Fruit fly (Drosophila melanogaster) whole organism, embryonic: ENCODE measurements around the gene CG13071.

Experiments
- Abd-B ChIP-seq: fragments of 200-800 bp; sonication (Bioruptor generic); optimal IDR thresholded peaks from 2 replicates; lab custom pipeline; 2018; ENCODE audit warnings: missing biosample characterization, mild to moderate bottlenecking, missing genetic modification characterization, moderate library complexity
- Bgb ChIP-seq: fragments of 200-800 bp; sonication (Bioruptor generic); IDR thresholded peaks from 2 replicates; pipeline ENCODE4 v1.3.6; 2022; ENCODE audit warnings: missing biosample characterization, missing genetic modification characterization; ENCODE audit not compliant: partially characterized antibody
- CG10274 ChIP-seq: fragments of 200-800 bp; sonication (Bioruptor generic); optimal IDR thresholded peaks from 3 replicates; lab custom pipeline; 2017; ENCODE audit warnings: missing biosample characterization, mild to moderate bottlenecking, missing genetic modification characterization
- CG10565 ChIP-seq: fragments of 200-800 bp; sonication (Bioruptor generic); optimal IDR thresholded peaks from 3 replicates; lab custom pipeline; 2016; ENCODE audit warnings: missing biosample characterization, mild to moderate bottlenecking, missing genetic modification characterization
- CG10654 ChIP-seq: fragments of 200-800 bp; sonication (Bioruptor generic); optimal IDR thresholded peaks from 2 replicates; lab custom pipeline; 2016; ENCODE audit warnings: missing biosample characterization, missing genetic modification characterization
- CG11560 ChIP-seq: fragments of 200-800 bp; sonication (Bioruptor generic); IDR thresholded peaks from 3 replicates; pipeline ENCODE4 v1.3.6; 2022; ENCODE audit warnings: missing biosample characterization, missing genetic modification characterization
- CG12071 ChIP-seq: fragments of 200-800 bp; sonication (Bioruptor generic); optimal IDR thresholded peaks from 3 replicates; lab custom pipeline; 2018; ENCODE audit warnings: missing biosample characterization, mild to moderate bottlenecking, missing genetic modification characterization
- CG12391 ChIP-seq: fragments of 200-800 bp; sonication (Bioruptor generic); optimal IDR thresholded peaks from 3 replicates; lab custom pipeline; 2018; ENCODE audit warnings: missing biosample characterization, mild to moderate bottlenecking, missing genetic modification characterization, moderate library complexity
- CG14860 ChIP-seq: fragments of 200-800 bp; sonication (Bioruptor generic); IDR thresholded peaks from 3 replicates; pipeline ENCODE4 v1.3.6; 2022; ENCODE audit warnings: missing biosample characterization, missing genetic modification characterization; ENCODE audit not compliant: partially characterized antibody
- CG16779 ChIP-seq: fragments of 200-800 bp; sonication (Bioruptor generic); IDR thresholded peaks from 2 replicates; pipeline ENCODE4 v1.3.6; 2022; ENCODE audit warnings: missing biosample characterization, missing genetic modification characterization
- CG34422 ChIP-seq: fragments of 200-800 bp; sonication (Bioruptor generic); IDR thresholded peaks from 3 replicates; pipeline ENCODE4 v1.3.6; 2022; ENCODE audit warnings: missing biosample characterization, missing genetic modification characterization
- CG3838 ChIP-seq: fragments of 200-800 bp; sonication (Bioruptor generic); optimal IDR thresholded peaks from 3 replicates; lab custom pipeline; 2016; ENCODE audit warnings: missing biosample characterization, missing genetic modification characterization
- CG4360 ChIP-seq: fragments of 200-800 bp; sonication (Bioruptor generic); IDR thresholded peaks from 2 replicates; pipeline ENCODE4 v1.3.6; 2022; ENCODE audit warnings: missing biosample characterization, missing genetic modification characterization
- CG4617 ChIP-seq: fragments of 200-800 bp; sonication (Bioruptor generic); optimal IDR thresholded peaks from 3 replicates; lab custom pipeline; 2016; ENCODE audit warnings: missing biosample characterization, missing genetic modification characterization, borderline replicate concordance
- CG6654 ChIP-seq: fragments of 200-800 bp; sonication (Bioruptor generic); optimal IDR thresholded peaks from 2 replicates; lab custom pipeline; 2017; ENCODE audit warnings: missing biosample characterization, mild to moderate bottlenecking, missing genetic modification characterization
- CG6813 ChIP-seq: fragments of 200-800 bp; sonication (Bioruptor generic); optimal IDR thresholded peaks from 2 replicates; lab custom pipeline; 2017; ENCODE audit warnings: missing biosample characterization, missing genetic modification characterization, mild to moderate bottlenecking, moderate library complexity, missing genetic modification reagents
- CG7987 ChIP-seq: fragments of 200-800 bp; sonication (Bioruptor generic); optimal IDR thresholded peaks from 2 replicates; lab custom pipeline; 2018; ENCODE audit warnings: missing biosample characterization, mild to moderate bottlenecking, missing genetic modification characterization, moderate library complexity
- CG8359 ChIP-seq: fragments of 200-800 bp; sonication (Bioruptor generic); optimal IDR thresholded peaks from 2 replicates; lab custom pipeline; 2017; ENCODE audit warnings: missing biosample characterization, mild to moderate bottlenecking, missing genetic modification characterization, borderline replicate concordance
- CG8924 ChIP-seq: fragments of 200-800 bp; optimal IDR thresholded peaks from 3 replicates; lab custom pipeline; 2019; ENCODE audit warnings: missing biosample characterization, mild to moderate bottlenecking, missing genetic modification characterization, moderate library complexity
- CG9215 ChIP-seq: fragments of 200-800 bp; sonication (Bioruptor generic); IDR thresholded peaks from 2 replicates; pipeline ENCODE4 v1.3.6; 2022; ENCODE audit warnings: missing biosample characterization, missing genetic modification characterization
- CTCF ChIP-seq: fragments of 200-800 bp; sonication (Bioruptor generic); optimal IDR thresholded peaks from 2 replicates; lab custom pipeline; 2017; ENCODE audit warnings: missing biosample characterization, mild to moderate bottlenecking, missing genetic modification characterization, moderate library complexity
- Dfd ChIP-seq, 2 experiments: fragments of >200 bp; optimal IDR thresholded peaks; 2 replicates each; lab custom pipeline; 2017; ENCODE audit warnings: missing biosample characterization in 2 of 2, missing genetic modification characterization in 2 of 2
- Dip2 ChIP-seq: fragments of 200-800 bp; sonication (Bioruptor generic); IDR thresholded peaks from 2 replicates; pipeline ENCODE4 v1.3.6; 2022; ENCODE audit warnings: missing biosample characterization, missing genetic modification characterization
- ERR ChIP-seq: fragments of 200-800 bp; sonication (Bioruptor generic); optimal IDR thresholded peaks from 2 replicates; lab custom pipeline; 2016; ENCODE audit warnings: missing biosample characterization, missing genetic modification characterization
- Elba2 ChIP-seq: fragments of 200-800 bp; sonication (Bioruptor generic); optimal IDR thresholded peaks from 3 replicates; lab custom pipeline; 2016; ENCODE audit warnings: missing biosample characterization, missing genetic modification characterization
- Ets97D ChIP-seq: fragments of 200-800 bp; sonication (Bioruptor generic); optimal IDR thresholded peaks from 3 replicates; lab custom pipeline; 2016; ENCODE audit warnings: missing biosample characterization, missing genetic modification characterization
- HmgZ ChIP-seq: fragments of 200-800 bp; sonication (Bioruptor generic); optimal IDR thresholded peaks from 2 replicates; lab custom pipeline; 2018; ENCODE audit warnings: missing biosample characterization, mild to moderate bottlenecking, missing genetic modification characterization
- Kr ChIP-seq: fragments of 200-800 bp; sonication (Bioruptor generic); optimal IDR thresholded peaks from 2 replicates; lab custom pipeline; 2017; ENCODE audit warnings: missing biosample characterization, mild to moderate bottlenecking, missing genetic modification characterization
- MBD-R2 ChIP-seq: fragments of 200-800 bp; sonication (Bioruptor generic); IDR thresholded peaks from 2 replicates; pipeline ENCODE4 v1.3.6; 2022; ENCODE audit warnings: missing biosample characterization, missing genetic modification characterization
- Meics ChIP-seq: fragments of 200-800 bp; sonication (Bioruptor generic); optimal IDR thresholded peaks from 2 replicates; lab custom pipeline; 2017; ENCODE audit warnings: missing biosample characterization, mild to moderate bottlenecking, missing genetic modification characterization
- Nf-YC ChIP-seq: fragments of 200-800 bp; optimal IDR thresholded peaks from 3 replicates; lab custom pipeline; 2019; ENCODE audit warnings: missing biosample characterization, mild to moderate bottlenecking, missing genetic modification characterization, moderate library complexity
- Opbp ChIP-seq: fragments of 200-800 bp; sonication (Bioruptor generic); IDR thresholded peaks from 3 replicates; pipeline ENCODE4 v1.3.6; 2022; ENCODE audit warnings: missing biosample characterization, missing genetic modification characterization; ENCODE audit not compliant: partially characterized antibody
- Pdp1 ChIP-seq, 2 experiments: fragments of 200-800 bp; sonication (Bioruptor generic); optimal IDR thresholded peaks; 3 replicates each; lab custom pipeline; 2016; ENCODE audit warnings: missing biosample characterization in 2 of 2, missing genetic modification characterization in 2 of 2, mild to moderate bottlenecking in 1 of 2, moderate library complexity in 1 of 2
- Sin3A ChIP-seq: fragments of >200 bp; optimal IDR thresholded peaks from 2 replicates; lab custom pipeline; 2018
- Six4 ChIP-seq: fragments of 200-800 bp; sonication (Bioruptor generic); optimal IDR thresholded peaks from 2 replicates; lab custom pipeline; 2016; ENCODE audit warnings: missing biosample characterization, missing genetic modification characterization
- ac ChIP-seq: fragments of 200-800 bp; sonication (Bioruptor generic); optimal IDR thresholded peaks from 3 replicates; lab custom pipeline; 2017; ENCODE audit warnings: missing biosample characterization, mild to moderate bottlenecking, missing genetic modification characterization
- btn ChIP-seq: fragments of 200-800 bp; sonication (Bioruptor generic); optimal IDR thresholded peaks from 2 replicates; lab custom pipeline; 2016; ENCODE audit warnings: missing biosample characterization, missing genetic modification characterization
- crc ChIP-seq: fragments of 200-800 bp; sonication (Bioruptor generic); optimal IDR thresholded peaks from 2 replicates; lab custom pipeline; 2016; ENCODE audit warnings: missing biosample characterization, missing genetic modification characterization
- dm ChIP-seq: fragments of 200-800 bp; sonication (Bioruptor generic); optimal IDR thresholded peaks from 3 replicates; lab custom pipeline; 2016; ENCODE audit warnings: missing biosample characterization, missing genetic modification characterization
- ftz-f1 ChIP-seq: fragments of 200-800 bp; sonication (Bioruptor generic); optimal IDR thresholded peaks from 2 replicates; lab custom pipeline; 2016; ENCODE audit warnings: missing biosample characterization, missing genetic modification characterization
- gfzf ChIP-seq: fragments of 200-800 bp; sonication (Bioruptor generic); optimal IDR thresholded peaks from 2 replicates; lab custom pipeline; 2016; ENCODE audit warnings: missing biosample characterization, mild to moderate bottlenecking, missing genetic modification characterization, moderate library complexity
- grau ChIP-seq: fragments of 200-800 bp; optimal IDR thresholded peaks from 3 replicates; lab custom pipeline; 2019; ENCODE audit warnings: missing biosample characterization, mild to moderate bottlenecking, missing genetic modification characterization, moderate library complexity
- gro ChIP-seq: fragments of 200-800 bp; sonication (Bioruptor generic); optimal IDR thresholded peaks from 2 replicates; lab custom pipeline; 2016; ENCODE audit warnings: missing biosample characterization, missing genetic modification characterization
- ind ChIP-seq: fragments of 200-800 bp; sonication (Bioruptor generic); optimal IDR thresholded peaks from 3 replicates; lab custom pipeline; 2016; ENCODE audit warnings: missing biosample characterization, missing genetic modification characterization
- onecut ChIP-seq: fragments of 200-800 bp; sonication (Bioruptor generic); IDR thresholded peaks from 2 replicates; pipeline ENCODE4 v1.3.6; 2022; ENCODE audit warnings: missing biosample characterization, missing genetic modification characterization
- phol ChIP-seq: fragments of 200-800 bp; sonication (Bioruptor generic); optimal IDR thresholded peaks from 3 replicates; lab custom pipeline; 2018; ENCODE audit warnings: missing biosample characterization, mild to moderate bottlenecking, missing genetic modification characterization, moderate library complexity
- psq ChIP-seq: fragments of 200-800 bp; sonication (Bioruptor generic); optimal IDR thresholded peaks from 2 replicates; lab custom pipeline; 2017; ENCODE audit warnings: missing biosample characterization, missing genetic modification characterization
- sens ChIP-seq: fragments of 200-800 bp; sonication (Bioruptor generic); peaks from one replicate; lab custom pipeline; 2016; ENCODE audit warnings: missing biosample characterization, missing genetic modification characterization
- sqz ChIP-seq: fragments of 200-800 bp; sonication (Bioruptor generic); optimal IDR thresholded peaks from 3 replicates; lab custom pipeline; 2018; ENCODE audit warnings: missing biosample characterization, mild to moderate bottlenecking, missing genetic modification characterization
- stwl ChIP-seq: fragments of 200-800 bp; sonication (Bioruptor generic); optimal IDR thresholded peaks from 3 replicates; lab custom pipeline; 2018; ENCODE audit warnings: missing biosample characterization, mild to moderate bottlenecking, missing genetic modification characterization, moderate library complexity
- tgo ChIP-seq: fragments of 200-800 bp; sonication (Bioruptor generic); IDR thresholded peaks from 3 replicates; pipeline ENCODE4 v1.3.6; 2022; ENCODE audit warnings: missing biosample characterization, missing genetic modification characterization
- tup ChIP-seq: fragments of 200-800 bp; sonication (Bioruptor generic); optimal IDR thresholded peaks from 2 replicates; lab custom pipeline; 2016; ENCODE audit warnings: missing biosample characterization, mild to moderate bottlenecking, missing genetic modification characterization, moderate library complexity

Gene CG13071

dm6 chr3L:16231857-16232256 lies 30.7 kb upstream of the CG13071 start, which contains the start of the genes PDCD-5 and MED10 (continued):
- TF ChIP-seq psq (GFP tag; lab: Kevin White, UChicago) (no peak), CG3838 (GFP tag; lab: Kevin White, UChicago) (no peak), Bgb (GFP tag; lab: Robert Waterston, UW) (peak; percentile 28; the same call in 1 of the 2 replicates), ind (GFP tag; lab: Kevin White, UChicago) (no peak), Opbp (GFP tag; lab: Robert Waterston, UW) (peak; percentile 50; the same call in 1 of the 3 replicates), onecut (GFP tag; lab: Robert Waterston, UW) (no peak), CG4360 (GFP tag; lab: Robert Waterston, UW) (no peak), CG10565 (GFP tag; lab: Kevin White, UChicago) (no peak), Six4 (GFP tag; lab: Kevin White, UChicago) (no peak), crc (GFP tag; lab: Kevin White, UChicago) (no peak), Nf-YC (tag; lab: Kevin White, UChicago) (no peak), tgo (GFP tag; lab: Robert Waterston, UW) (no peak), CG14860 (GFP tag; lab: Robert Waterston, UW) (no peak), Kr (GFP tag; lab: Kevin White, UChicago) (no peak), gro (GFP tag; lab: Kevin White, UChicago) (peak; percentile 52), Sin3A (lab: Kevin White, UChicago) (peak; percentile 72), gfzf (GFP tag; lab: Kevin White, UChicago) (peak; percentile 96), CG8924 (no peak), tup (GFP tag; lab: Kevin White, UChicago) (no peak), CG6813 (GFP tag; lab: Kevin White, UChicago) (no peak), Meics (GFP tag; lab: Kevin White, UChicago) (no peak), CG9215 (no peak), CTCF (GFP tag; lab: Kevin White, UChicago) (peak; percentile 54), CG7987 (peak; percentile 55), CG11560 (peak; percentile 90), Pdp1 (GFP tag; optimal IDR thresholded peaks at IDR 0.05; lab: Kevin White, UChicago) (peak in 1 of 2 experiments; percentile 56), CG10274 (GFP tag; lab: Kevin White, UChicago) (no peak), ERR (GFP tag; lab: Kevin White, UChicago) (peak; percentile 27), CG16779 (GFP tag; lab: Robert Waterston, UW) (no peak), Elba2 (peak; percentile 44), grau (no peak), CG10654 (no peak), CG12391 (tag; lab: Kevin White, UChicago) (no peak), ac (no peak), Ets97D (GFP tag; lab: Kevin White, UChicago) (peak; percentile 82), Abd-B (GFP tag; lab: Kevin White, UChicago) (peak; percentile 16), CG4617 (GFP tag; lab: Kevin White, UChicago) (peak; percentile 100), CG8359 (GFP tag; lab: Kevin White, UChicago) (no peak), MBD-R2 (GFP tag; lab: Robert Waterston, UW) (peak; percentile 96), btn (GFP tag; lab: Kevin White, UChicago) (no peak), CG6654 (GFP tag; lab: Kevin White, UChicago) (no peak), sqz (GFP tag; lab: Kevin White, UChicago) (no peak), phol (peak; percentile 65), Dip2 (no peak), CG12071 (GFP tag; lab: Kevin White, UChicago) (no peak), CG34422 (peak; percentile 75; the same call in 1 of the 3 replicates), Dfd (GFP tag; optimal IDR thresholded peaks at IDR 0.05; lab: Kevin White, UChicago) (no peak), stwl (tag; lab: Kevin White, UChicago) (peak; percentile 94), HmgZ (tag; lab: Kevin White, UChicago) (peak; percentile 77), ftz-f1 (GFP tag; lab: Kevin White, UChicago) (peak; percentile 47), dm (GFP tag; lab: Kevin White, UChicago) (peak; percentile 70), sens (GFP tag; lab: Kevin White, UChicago) (peak; percentile 84)
